Worm (Caenorhabditis elegans) whole organism, L3 larva: ENCODE results near the gene umps-1.
A peak's percentile ranks its signal among the peaks of the same experiment; 100 is the strongest.

Experiments
- R02D3.7 ChIP-seq: fragments of 150-350 bp; optimal IDR thresholded peaks from 2 replicates; lab custom pipeline; 2014; ENCODE audit warnings: missing biosample characterization, missing genetic modification characterization
- ZK546.5 ChIP-seq: sonication (generic microtip); optimal IDR thresholded peaks from 2 replicates; lab custom pipeline; 2017; ENCODE audit warnings: missing biosample characterization, missing genetic modification characterization
- ceh-16 ChIP-seq: sonication (generic microtip); optimal IDR thresholded peaks from 2 replicates; lab custom pipeline; 2017; ENCODE audit warnings: missing biosample characterization, missing genetic modification characterization
- ceh-28 ChIP-seq: fragments of 150-350 bp; optimal IDR thresholded peaks from 2 replicates; lab custom pipeline; 2014; ENCODE audit warnings: missing biosample characterization, missing genetic modification reagents, missing genetic modification characterization
- ceh-82 ChIP-seq: fragments of 150-350 bp; optimal IDR thresholded peaks from 2 replicates; lab custom pipeline; 2014; ENCODE audit warnings: missing biosample characterization, missing genetic modification characterization
- ceh-9 ChIP-seq: sonication (generic microtip); optimal IDR thresholded peaks from 2 replicates; lab custom pipeline; 2018; ENCODE audit warnings: missing biosample characterization, missing genetic modification characterization
- egl-5 ChIP-seq: fragments of 150-350 bp; optimal IDR thresholded peaks from 2 replicates; lab custom pipeline; 2017; ENCODE audit warnings: missing biosample characterization, missing genetic modification reagents, missing genetic modification characterization, inconsistent platforms
- elt-1 ChIP-seq: fragments of 150-350 bp; optimal IDR thresholded peaks from 2 replicates; lab custom pipeline; 2014; ENCODE audit warnings: missing biosample characterization, missing genetic modification characterization
- elt-2 ChIP-seq: sonication (generic microtip); optimal IDR thresholded peaks from 2 replicates; lab custom pipeline; 2016; ENCODE audit warnings: missing genetic modification reagents, mild to moderate bottlenecking, missing genetic modification characterization, missing compliant biosample characterization
- eor-1 ChIP-seq, 2 experiments: fragments of 150-350 bp; optimal IDR thresholded peaks; 2 replicates each; lab custom pipeline; 2014 to 2018; ENCODE audit warnings: missing biosample characterization in 2 of 2, missing genetic modification characterization in 2 of 2
- fkh-10 ChIP-seq: sonication (generic microtip); optimal IDR thresholded peaks from 2 replicates; lab custom pipeline; 2017; ENCODE audit warnings: missing biosample characterization, missing genetic modification reagents, missing genetic modification characterization
- hmg-11 ChIP-seq: sonication (generic microtip); optimal IDR thresholded peaks from 2 replicates; lab custom pipeline; 2016; ENCODE audit warnings: missing genetic modification characterization, missing compliant biosample characterization
- jun-1 ChIP-seq: fragments of 150-350 bp; optimal IDR thresholded peaks from 2 replicates; lab custom pipeline; 2014; ENCODE audit warnings: missing biosample characterization, missing genetic modification reagents, missing genetic modification characterization
- lin-15B ChIP-seq: fragments of 150-350 bp; optimal IDR thresholded peaks from 2 replicates; lab custom pipeline; 2014; ENCODE audit warnings: missing biosample characterization, missing genetic modification characterization
- lin-39 ChIP-seq: fragments of 150-350 bp; optimal IDR thresholded peaks from 2 replicates; lab custom pipeline; 2018; ENCODE audit warnings: missing biosample characterization, missing genetic modification reagents, missing genetic modification characterization
- lsy-12 ChIP-seq: sonication (generic microtip); optimal IDR thresholded peaks from 2 replicates; lab custom pipeline; 2016; ENCODE audit warnings: mild to moderate bottlenecking, missing genetic modification characterization, missing compliant biosample characterization
- nfya-1 ChIP-seq: sonication (generic microtip); optimal IDR thresholded peaks from 2 replicates; lab custom pipeline; 2017; ENCODE audit warnings: missing genetic modification characterization, mild to moderate bottlenecking, missing compliant biosample characterization, antibody characterized with exemption, moderate library complexity; ENCODE audit not compliant: insufficient read depth
- nhr-11 ChIP-seq: fragments of 150-350 bp; optimal IDR thresholded peaks from 2 replicates; lab custom pipeline; 2014; ENCODE audit warnings: missing biosample characterization, missing genetic modification characterization
- nhr-23 ChIP-seq: fragments of 150-350 bp; optimal IDR thresholded peaks from 2 replicates; lab custom pipeline; 2014; ENCODE audit warnings: missing biosample characterization, missing genetic modification reagents, missing genetic modification characterization
- nhr-237 ChIP-seq: fragments of 150-350 bp; optimal IDR thresholded peaks from 2 replicates; lab custom pipeline; 2014; ENCODE audit warnings: missing biosample characterization, missing genetic modification characterization
- nhr-25 ChIP-seq: sonication (generic microtip); optimal IDR thresholded peaks from 2 replicates; lab custom pipeline; 2017; ENCODE audit warnings: missing biosample characterization, missing genetic modification characterization
- nhr-28 ChIP-seq: fragments of 150-350 bp; optimal IDR thresholded peaks from 2 replicates; lab custom pipeline; 2014; ENCODE audit warnings: missing biosample characterization, missing genetic modification characterization
- nhr-43 ChIP-seq: sonication (generic microtip); optimal IDR thresholded peaks from 2 replicates; lab custom pipeline; 2016; ENCODE audit warnings: mild to moderate bottlenecking, missing genetic modification characterization, missing compliant biosample characterization; ENCODE audit not compliant: poor library complexity, severe bottlenecking
- pha-4 ChIP-seq: fragments of 150-350 bp; optimal IDR thresholded peaks from 2 replicates; lab custom pipeline; 2014; ENCODE audit warnings: missing biosample characterization, missing genetic modification reagents, missing genetic modification characterization
- pqm-1 ChIP-seq: fragments of 150-350 bp; optimal IDR thresholded peaks from 2 replicates; lab custom pipeline; 2017; ENCODE audit warnings: missing biosample characterization, missing genetic modification characterization, inconsistent platforms
- sea-2 ChIP-seq: fragments of 150-350 bp; sonication (generic microtip); optimal IDR thresholded peaks from 4 replicates; lab custom pipeline; 2014; ENCODE audit warnings: missing biosample characterization, missing genetic modification reagents, missing genetic modification characterization
- skn-1 ChIP-seq: fragments of 150-350 bp; optimal IDR thresholded peaks from 2 replicates; lab custom pipeline; 2014; ENCODE audit warnings: missing biosample characterization, missing genetic modification characterization
- snpc-4 ChIP-seq: fragments of 150-350 bp; optimal IDR thresholded peaks from 2 replicates; lab custom pipeline; 2014; ENCODE audit warnings: missing biosample characterization, missing genetic modification characterization
- tbx-2 ChIP-seq: sonication (generic microtip); optimal IDR thresholded peaks from 2 replicates; lab custom pipeline; 2016; ENCODE audit warnings: mild to moderate bottlenecking, missing genetic modification characterization, missing compliant biosample characterization
- unc-39 ChIP-seq: sonication (generic microtip); optimal IDR thresholded peaks from 4 replicates; lab custom pipeline; 2017; ENCODE audit warnings: missing biosample characterization, missing genetic modification characterization
- zag-1 ChIP-seq: fragments of 150-350 bp; optimal IDR thresholded peaks from 2 replicates; lab custom pipeline; 2014; ENCODE audit warnings: missing biosample characterization, missing genetic modification characterization
- ztf-11 ChIP-seq: fragments of 150-350 bp; optimal IDR thresholded peaks from 2 replicates; lab custom pipeline; 2014; ENCODE audit warnings: missing biosample characterization, missing genetic modification characterization
- ztf-4 ChIP-seq: fragments of 150-350 bp; optimal IDR thresholded peaks from 2 replicates; lab custom pipeline; 2014; ENCODE audit warnings: missing biosample characterization, missing genetic modification characterization

The umps-1 gene

ce11 chrIII:10357598-10358186 lies at the start of gene umps-1:
TSS of gene umps-1 (minus strand) at chrIII:10357648.
- no peak for TF ChIP-seq nhr-11 (tag; lab: Kevin White, UChicago)
- TF ChIP-seq R02D3.7 (tag; lab: Kevin White, UChicago), result no peak
- TF ChIP-seq pqm-1 (tag; lab: Kevin White, UChicago), result peak; percentile 49
- peak; percentile 48 for TF ChIP-seq skn-1 (tag; lab: Kevin White, UChicago)
- no peak for TF ChIP-seq ZK546.5 (tag; lab: Kevin White, UChicago)
- peak; percentile 20 for TF ChIP-seq lsy-12 (tag; lab: Kevin White, UChicago)
- no peak for TF ChIP-seq ztf-11
- no peak for TF ChIP-seq eor-1 (tag; optimal IDR thresholded peaks at IDR 0.05; lab: Kevin White, UChicago)
- TF ChIP-seq hmg-11 (tag; lab: Kevin White, UChicago), result peak; percentile 62
- peak; percentile 73 for TF ChIP-seq lin-15B
- no peak for TF ChIP-seq zag-1
- peak; percentile 60 for TF ChIP-seq nhr-25 (tag; lab: Kevin White, UChicago)
- TF ChIP-seq ceh-28 (tag; lab: Kevin White, UChicago), result no peak
- peak; percentile 92 for TF ChIP-seq pha-4 (tag; lab: Kevin White, UChicago)
- TF ChIP-seq unc-39 (tag; lab: Kevin White, UChicago), result no peak
- no peak for TF ChIP-seq ztf-4 (tag; lab: Kevin White, UChicago)
- TF ChIP-seq fkh-10 (GFP tag; lab: Kevin White, UChicago), result no peak
- peak; percentile 41 for TF ChIP-seq elt-2 (tag; lab: Kevin White, UChicago)
- TF ChIP-seq nfya-1 (tag; lab: Kevin White, UChicago), result peak; percentile 93
- TF ChIP-seq lin-39 (tag; lab: Kevin White, UChicago), result peak; percentile 26
- TF ChIP-seq ceh-16 (tag; lab: Kevin White, UChicago), result no peak
- TF ChIP-seq ceh-82 (tag; lab: Kevin White, UChicago), result no peak
- no peak for TF ChIP-seq nhr-28 (tag; lab: Kevin White, UChicago)
- TF ChIP-seq tbx-2 (tag; lab: Kevin White, UChicago), result no peak
- no peak for TF ChIP-seq ceh-9 (tag; lab: Kevin White, UChicago)
- no peak for TF ChIP-seq elt-1 (tag; lab: Kevin White, UChicago)
- no peak for TF ChIP-seq jun-1 (tag; lab: Kevin White, UChicago)
- peak; percentile 90 for TF ChIP-seq nhr-23 (tag; lab: Kevin White, UChicago)
- TF ChIP-seq nhr-43 (tag; lab: Kevin White, UChicago), result peak; percentile 45
- no peak for TF ChIP-seq nhr-237 (tag; lab: Kevin White, UChicago)
- no peak for TF ChIP-seq snpc-4 (tag; lab: Kevin White, UChicago)
- no peak for TF ChIP-seq sea-2 (GFP tag; lab: Kevin White, UChicago)

- TF ChIP-seq eor-1 (tag; optimal IDR thresholded peaks at IDR 0.05; lab: Kevin White, UChicago) (no peak), zag-1 (no peak), nhr-11 (tag; lab: Kevin White, UChicago) (no peak), fkh-10 (GFP tag; lab: Kevin White, UChicago) (no peak)
These were observed 47.5 kb upstream of the umps-1 start, which contains the start of the genes M03C11.3 and chl-1 for ce11 chrIII:10404918-10405317. TSS of gene M03C11.3 (plus strand) at chrIII:10405070. TSS of gene chl-1 (minus strand) at chrIII:10405240.

ce11 chrIII:10398919-10399318 lies 41.5 kb upstream of the umps-1 start:
- TF ChIP-seq ceh-16 (tag; lab: Kevin White, UChicago), result no peak
- peak; percentile 59 for TF ChIP-seq nfya-1 (tag; lab: Kevin White, UChicago)
- TF ChIP-seq hmg-11 (tag; lab: Kevin White, UChicago), result peak; percentile 56
- TF ChIP-seq fkh-10 (GFP tag; lab: Kevin White, UChicago), result peak; percentile 35
- TF ChIP-seq lin-15B, result peak; percentile 33

ce11 chrIII:10396891-10397502 lies 39.5 kb upstream of the umps-1 start:
- peak; percentile 16 for TF ChIP-seq nfya-1 (tag; lab: Kevin White, UChicago)
- no peak for TF ChIP-seq egl-5 (tag; lab: Kevin White, UChicago)
- TF ChIP-seq, all 47 proteins: peak for 1
